Fruit fly (Drosophila melanogaster) whole organism, wandering third instar larva: Measurements from ENCODE around the gene DIP-gamma.
A peak's percentile ranks its signal among the peaks of the same experiment; 100 is the strongest.

Source experiments
- CrebA ChIP-seq: fragments of 200-800 bp; sonication (Bioruptor generic); optimal IDR thresholded peaks from 2 replicates; lab custom pipeline; 2016; ENCODE audit warnings: missing biosample characterization, mild to moderate bottlenecking, missing genetic modification characterization, borderline replicate concordance
- Dif ChIP-seq: fragments of 200-275, 200-300 bp; sonication (Bioruptor generic); optimal IDR thresholded peaks from 2 replicates; lab custom pipeline; 2018; ENCODE audit warnings: missing biosample characterization, missing genetic modification characterization; ENCODE audit not compliant: partially characterized antibody
- Myc ChIP-seq: fragments of >200 bp; optimal IDR thresholded peaks from 2 replicates; lab custom pipeline; 2017
- fru ChIP-seq: fragments of 200-800 bp; sonication (Bioruptor generic); optimal IDR thresholded peaks from 3 replicates; lab custom pipeline; 2016; ENCODE audit warnings: missing biosample characterization, mild to moderate bottlenecking, missing genetic modification characterization
- jim ChIP-seq: fragments of 175-275, 200-325 bp; sonication (Bioruptor generic); optimal IDR thresholded peaks from 2 replicates; lab custom pipeline; 2016; ENCODE audit warnings: missing biosample characterization, mild to moderate bottlenecking, missing genetic modification characterization
- pan ChIP-seq: fragments of >200 bp; optimal IDR thresholded peaks from 2 replicates; lab custom pipeline; 2017
- usp ChIP-seq: fragments of >200 bp; optimal IDR thresholded peaks from 2 replicates; lab custom pipeline; 2017; ENCODE audit warnings: missing biosample characterization, missing genetic modification characterization

DNA sequence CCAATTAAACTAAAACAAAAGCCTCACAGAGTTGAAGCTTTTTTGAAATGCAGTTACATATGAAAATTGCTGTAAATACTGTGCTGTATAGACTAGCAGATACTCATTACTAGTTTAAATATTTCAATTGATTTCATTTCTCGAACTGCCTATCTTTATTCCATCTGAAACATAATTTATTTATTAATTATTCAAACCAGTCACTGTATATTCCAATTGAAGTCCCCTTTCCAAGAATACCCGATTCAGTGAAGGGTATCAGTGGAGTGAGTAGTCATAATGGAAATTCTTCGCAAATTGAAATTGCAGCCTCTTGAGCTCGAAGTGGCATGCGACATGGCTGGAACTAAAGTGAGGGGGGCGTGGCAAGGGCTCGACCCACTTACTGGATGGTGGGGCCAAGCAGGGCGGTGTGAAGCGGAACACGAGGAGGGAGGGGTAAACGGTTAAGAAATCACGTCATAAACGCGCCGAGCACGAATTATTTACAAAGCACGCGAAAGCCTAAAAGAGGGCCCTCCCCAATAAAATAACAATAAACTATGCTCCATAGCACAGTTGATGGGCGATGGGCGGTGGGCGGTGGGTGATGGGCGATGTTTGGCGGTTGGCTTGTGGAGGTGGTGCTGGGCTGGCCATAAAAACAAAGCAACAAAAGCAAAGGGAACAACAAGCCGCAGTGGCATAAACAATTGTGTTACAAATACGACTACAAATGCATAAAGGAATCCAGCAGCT, 34.9 kb upstream of the DIP-gamma start:
- no peak for TF ChIP-seq pan (lab: Kevin White, UChicago)
- TF ChIP-seq Myc (lab: Kevin White, UChicago), result no peak
- no peak for TF ChIP-seq Dif (GFP tag; lab: Kevin White, UChicago)
- TF ChIP-seq CrebA (GFP tag; lab: Kevin White, UChicago), result no peak
- TF ChIP-seq fru (GFP tag; lab: Kevin White, UChicago), result peak; percentile 24
- no peak for TF ChIP-seq jim (GFP tag; lab: Kevin White, UChicago)
- TF ChIP-seq usp (GFP tag; lab: Kevin White, UChicago), result no peak
